Fruit fly (Drosophila melanogaster) whole organism, embryonic: Measurements from ENCODE around the gene Elp3.

Experiments used
- B-H1 ChIP-seq: fragments of 200-800 bp; sonication (Bioruptor generic); IDR thresholded peaks from 3 replicates; pipeline ENCODE4 v1.3.6; 2022; ENCODE audit warnings: missing biosample characterization, missing genetic modification characterization
- Blimp-1 ChIP-seq: fragments of 200-800 bp; sonication (Bioruptor generic); optimal IDR thresholded peaks from 3 replicates; lab custom pipeline; 2018; ENCODE audit warnings: missing biosample characterization, missing genetic modification characterization, mild to moderate bottlenecking, moderate library complexity, missing genetic modification reagents
- C15 ChIP-seq: fragments of 200-800 bp; sonication (Bioruptor generic); IDR thresholded peaks from 3 replicates; pipeline ENCODE4 v1.3.6; 2022; ENCODE audit warnings: missing biosample characterization, missing genetic modification characterization
- CG10147 ChIP-seq: fragments of 200-800 bp; sonication (Bioruptor generic); optimal IDR thresholded peaks from 2 replicates; lab custom pipeline; 2019; ENCODE audit warnings: missing biosample characterization, mild to moderate bottlenecking, missing genetic modification characterization, moderate library complexity
- CG10209 ChIP-seq: fragments of 200-800 bp; sonication (Bioruptor generic); optimal IDR thresholded peaks from 3 replicates; lab custom pipeline; 2017; ENCODE audit warnings: missing biosample characterization, mild to moderate bottlenecking, missing genetic modification characterization, missing genetic modification reagents
- CG10321 ChIP-seq: fragments of 200-800 bp; sonication (Bioruptor generic); IDR thresholded peaks from 2 replicates; pipeline ENCODE4 v1.3.6; 2022; ENCODE audit warnings: missing biosample characterization, missing genetic modification characterization
- CG10431 ChIP-seq: fragments of 200-800 bp; sonication (Bioruptor generic); optimal IDR thresholded peaks from 3 replicates; lab custom pipeline; 2018; ENCODE audit warnings: missing biosample characterization, mild to moderate bottlenecking, missing genetic modification characterization
- CG12071 ChIP-seq: fragments of 200-800 bp; sonication (Bioruptor generic); optimal IDR thresholded peaks from 3 replicates; lab custom pipeline; 2018; ENCODE audit warnings: missing biosample characterization, mild to moderate bottlenecking, missing genetic modification characterization
- CG12155 ChIP-seq: fragments of 200-800 bp; sonication (Bioruptor generic); optimal IDR thresholded peaks from 3 replicates; lab custom pipeline; 2016; ENCODE audit warnings: missing biosample characterization, missing genetic modification characterization
- CG12744 ChIP-seq: fragments of 200-800 bp; sonication (Bioruptor generic); optimal IDR thresholded peaks from 2 replicates; lab custom pipeline; 2016; ENCODE audit warnings: missing biosample characterization, missing genetic modification characterization
- CG14050 ChIP-seq: fragments of 200-800 bp; sonication (Bioruptor generic); IDR thresholded peaks from 3 replicates; pipeline ENCODE4 v1.3.6; 2022; ENCODE audit warnings: missing biosample characterization, missing genetic modification characterization
- CG17359 ChIP-seq: fragments of 200-800 bp; sonication (Bioruptor generic); optimal IDR thresholded peaks from 3 replicates; lab custom pipeline; 2018; ENCODE audit warnings: missing biosample characterization, mild to moderate bottlenecking, missing genetic modification characterization, moderate library complexity
- CG17612 ChIP-seq: fragments of 200-800 bp; sonication (Bioruptor generic); IDR thresholded peaks from 2 replicates; pipeline ENCODE4 v1.3.6; 2022; ENCODE audit warnings: missing biosample characterization, missing genetic modification characterization
- CG2202 ChIP-seq: fragments of 200-800 bp; sonication (Bioruptor generic); optimal IDR thresholded peaks from 2 replicates; lab custom pipeline; 2018; ENCODE audit warnings: missing biosample characterization, mild to moderate bottlenecking, missing genetic modification characterization
- CG30020 ChIP-seq: fragments of 200-800 bp; optimal IDR thresholded peaks from 2 replicates; lab custom pipeline; 2019; ENCODE audit warnings: missing biosample characterization, mild to moderate bottlenecking, missing genetic modification characterization, moderate library complexity
- CG33557 ChIP-seq: fragments of 200-800 bp; sonication (Bioruptor generic); optimal IDR thresholded peaks from 2 replicates; lab custom pipeline; 2019; ENCODE audit warnings: missing biosample characterization, mild to moderate bottlenecking, missing genetic modification characterization, moderate library complexity
- CG4820 ChIP-seq: fragments of 200-800 bp; sonication (Bioruptor generic); optimal IDR thresholded peaks from 3 replicates; lab custom pipeline; 2016; ENCODE audit warnings: missing biosample characterization, missing genetic modification characterization
- CG7745 ChIP-seq: fragments of 200-800 bp; sonication (Bioruptor generic); optimal IDR thresholded peaks from 2 replicates; lab custom pipeline; 2018; ENCODE audit warnings: missing biosample characterization, mild to moderate bottlenecking, missing genetic modification characterization, moderate library complexity
- CG8290 ChIP-seq, 3 experiments: fragments of 200-800 bp; sonication (Bioruptor generic); optimal IDR thresholded peaks; 2 replicates each; lab custom pipeline; 2016 to 2019; ENCODE audit warnings: missing biosample characterization in 3 of 3, missing genetic modification characterization in 3 of 3, mild to moderate bottlenecking in 2 of 3, moderate library complexity in 1 of 3
- CG9932 ChIP-seq: fragments of 200-800 bp; sonication (Bioruptor generic); IDR thresholded peaks from 2 replicates; pipeline ENCODE4 v1.3.6; 2022; ENCODE audit warnings: missing biosample characterization, missing genetic modification characterization
- Dad ChIP-seq: fragments of 200-800 bp; sonication (Bioruptor generic); optimal IDR thresholded peaks from 3 replicates; lab custom pipeline; 2016; ENCODE audit warnings: missing biosample characterization, missing genetic modification characterization
- Dip3 ChIP-seq: fragments of 200-800 bp; sonication (Bioruptor generic); optimal IDR thresholded peaks from 3 replicates; lab custom pipeline; 2016; ENCODE audit warnings: missing biosample characterization, missing genetic modification characterization
- Dll ChIP-seq: fragments of 200-800 bp; sonication (Bioruptor generic); IDR thresholded peaks from 4 replicates; pipeline ENCODE4 v1.3.6; 2022; ENCODE audit warnings: missing biosample characterization, missing genetic modification characterization; ENCODE audit not compliant: partially characterized antibody
- Drgx ChIP-seq: fragments of 200-800 bp; sonication (Bioruptor generic); IDR thresholded peaks from 2 replicates; pipeline ENCODE4 v1.3.6; 2022; ENCODE audit warnings: missing biosample characterization, missing genetic modification characterization
- Fer3 ChIP-seq: fragments of 200-800 bp; sonication (Bioruptor generic); optimal IDR thresholded peaks from 2 replicates; lab custom pipeline; 2018; ENCODE audit warnings: missing biosample characterization, mild to moderate bottlenecking, missing genetic modification characterization, moderate library complexity
- Hey ChIP-seq: fragments of 200-800 bp; sonication (Bioruptor generic); optimal IDR thresholded peaks from 3 replicates; lab custom pipeline; 2018; ENCODE audit warnings: missing biosample characterization, mild to moderate bottlenecking, missing genetic modification characterization
- Lim3 ChIP-seq: fragments of 200-800 bp; sonication (Bioruptor generic); IDR thresholded peaks from 2 replicates; pipeline ENCODE4 v1.3.6; 2022; ENCODE audit warnings: missing biosample characterization, missing genetic modification characterization
- Myb ChIP-seq: fragments of 200-800 bp; sonication (Bioruptor generic); optimal IDR thresholded peaks from 2 replicates; lab custom pipeline; 2016; ENCODE audit warnings: missing biosample characterization, missing genetic modification characterization
- NFAT ChIP-seq: fragments of 200-800 bp; sonication (Bioruptor generic); IDR thresholded peaks from 2 replicates; pipeline ENCODE4 v1.3.6; 2022; ENCODE audit warnings: missing biosample characterization, missing genetic modification characterization
- Pdp1 ChIP-seq, 2 experiments: fragments of 200-800 bp; sonication (Bioruptor generic); optimal IDR thresholded peaks; 3 replicates each; lab custom pipeline; 2016; ENCODE audit warnings: missing biosample characterization in 2 of 2, missing genetic modification characterization in 2 of 2, mild to moderate bottlenecking in 1 of 2, moderate library complexity in 1 of 2
- Poxn ChIP-seq: fragments of 200-800 bp; sonication (Bioruptor generic); IDR thresholded peaks from 2 replicates; pipeline ENCODE4 v1.3.6; 2022; ENCODE audit warnings: missing biosample characterization, missing genetic modification characterization
- Vsx1 ChIP-seq: fragments of 200-800 bp; sonication (Bioruptor generic); optimal IDR thresholded peaks from 2 replicates; lab custom pipeline; 2017; ENCODE audit warnings: missing biosample characterization, mild to moderate bottlenecking, missing genetic modification characterization, missing genetic modification reagents
- ato ChIP-seq: fragments of 200-800 bp; sonication (Bioruptor generic); IDR thresholded peaks from 2 replicates; pipeline ENCODE4 v1.3.6; 2022; ENCODE audit warnings: missing biosample characterization, missing genetic modification characterization; ENCODE audit not compliant: partially characterized antibody
- bowl ChIP-seq: fragments of 200-800 bp; sonication (Bioruptor generic); IDR thresholded peaks from 2 replicates; pipeline ENCODE4 v1.3.6; 2022; ENCODE audit warnings: missing biosample characterization, missing genetic modification characterization
- btn ChIP-seq: fragments of 200-800 bp; sonication (Bioruptor generic); optimal IDR thresholded peaks from 2 replicates; lab custom pipeline; 2016; ENCODE audit warnings: missing biosample characterization, missing genetic modification characterization
- exex ChIP-seq: fragments of 200-800 bp; sonication (Bioruptor generic); optimal IDR thresholded peaks from 4 replicates; lab custom pipeline; 2018; ENCODE audit warnings: missing biosample characterization, mild to moderate bottlenecking, missing genetic modification characterization, moderate library complexity
- fd3F ChIP-seq: fragments of 200-800 bp; sonication (Bioruptor generic); optimal IDR thresholded peaks from 2 replicates; lab custom pipeline; 2018; ENCODE audit warnings: missing biosample characterization, mild to moderate bottlenecking, missing genetic modification characterization, moderate library complexity
- lab ChIP-seq: fragments of 200-800 bp; sonication (Bioruptor generic); optimal IDR thresholded peaks from 3 replicates; lab custom pipeline; 2017; ENCODE audit warnings: missing biosample characterization, missing genetic modification characterization, mild to moderate bottlenecking, moderate library complexity, missing genetic modification reagents
- nerfin-2 ChIP-seq: fragments of 200-800 bp; sonication (Bioruptor generic); IDR thresholded peaks from 2 replicates; pipeline ENCODE4 v1.3.6; 2022; ENCODE audit warnings: missing biosample characterization, missing genetic modification characterization; ENCODE audit not compliant: partially characterized antibody
- odd ChIP-seq: fragments of 200-800 bp; sonication (Bioruptor generic); optimal IDR thresholded peaks from 2 replicates; lab custom pipeline; 2017; ENCODE audit warnings: missing biosample characterization, mild to moderate bottlenecking, missing genetic modification characterization
- org-1 ChIP-seq: fragments of 200-800 bp; sonication (Bioruptor generic); optimal IDR thresholded peaks from 2 replicates; lab custom pipeline; 2017; ENCODE audit warnings: missing biosample characterization, missing genetic modification characterization
- pan ChIP-seq, 4 experiments: fragments of >200 bp in 3 of 4; fragments of 200-800 bp in 1 of 4; sonication (Bioruptor generic) in 1 of 4; optimal IDR thresholded peaks in 3 of 4; IDR thresholded peaks in 1 of 4; 2 replicates each; pipeline versions ENCODE4 v1.3.6 to Lab custom; 2017 to 2022; ENCODE audit warnings: missing biosample characterization in 2 of 4, missing genetic modification characterization in 2 of 4, mixed read lengths in 1 of 4
- ranshi ChIP-seq: fragments of 200-800 bp; sonication (Bioruptor generic); IDR thresholded peaks from 2 replicates; pipeline ENCODE4 v1.3.6; 2022; ENCODE audit warnings: missing biosample characterization, missing genetic modification characterization
- repo ChIP-seq: fragments of 200-800 bp; sonication (Bioruptor generic); optimal IDR thresholded peaks from 2 replicates; lab custom pipeline; 2016; ENCODE audit warnings: missing biosample characterization, missing genetic modification characterization
- sd ChIP-seq: fragments of 200-800 bp; sonication (Bioruptor generic); optimal IDR thresholded peaks from 3 replicates; lab custom pipeline; 2018; ENCODE audit warnings: missing biosample characterization, mild to moderate bottlenecking, missing genetic modification characterization, moderate library complexity
- sens ChIP-seq: fragments of 200-800 bp; sonication (Bioruptor generic); peaks from one replicate; lab custom pipeline; 2016; ENCODE audit warnings: missing biosample characterization, missing genetic modification characterization
- sr ChIP-seq: fragments of 200-800 bp; sonication (Bioruptor generic); IDR thresholded peaks from 3 replicates; pipeline ENCODE4 v1.3.6; 2022; ENCODE audit warnings: missing biosample characterization, missing genetic modification characterization
- stc ChIP-seq: fragments of 200-800 bp; sonication (Bioruptor generic); IDR thresholded peaks from 2 replicates; pipeline ENCODE4 v1.3.6; 2022; ENCODE audit warnings: missing biosample characterization, missing genetic modification characterization
- twi ChIP-seq: fragments of 200-800 bp; optimal IDR thresholded peaks from 2 replicates; lab custom pipeline; 2019; ENCODE audit warnings: missing biosample characterization, mild to moderate bottlenecking, missing genetic modification characterization, moderate library complexity

Gene Elp3

dm6 chr2L:4417982-4418381 lies 26.6 kb upstream of the Elp3 start (continued):
- TF ChIP-seq CG10431 (GFP tag; lab: Kevin White, UChicago) (no peak), lab (peak; percentile 18), Lim3 (GFP tag; lab: Robert Waterston, UW) (0 out of 2 replicates have a peak, but pooled peaks have one; percentile 17), Blimp-1 (peak; percentile 11), CG10147 (GFP tag; lab: Kevin White, UChicago) (no peak), CG12071 (GFP tag; lab: Kevin White, UChicago) (no peak), CG17612 (peak; percentile 65; the same call in 1 of the 2 replicates), CG7745 (tag; lab: Kevin White, UChicago) (no peak), CG12744 (GFP tag; lab: Kevin White, UChicago) (no peak), Fer3 (tag; lab: Kevin White, UChicago) (no peak), btn (GFP tag; lab: Kevin White, UChicago) (no peak), ato (GFP tag; lab: Robert Waterston, UW) (no peak), pan (optimal IDR thresholded peaks at IDR 0.05; lab: Kevin White, UChicago) (no peak), pan (GFP tag; optimal IDR thresholded peaks at IDR 0.05 in 1 of 2, IDR thresholded peaks at IDR 0.05 in 1 of 2) (peak in 1 of 2 experiments; percentile 31), nerfin-2 (GFP tag; lab: Robert Waterston, UW) (no peak), CG9932 (0 out of 2 replicates have a peak, but pooled peaks have one; percentile 16), B-H1 (GFP tag; lab: Robert Waterston, UW) (peak; percentile 12; the same call in 1 of the 3 replicates), sr (GFP tag; lab: Robert Waterston, UW) (peak; percentile 59; the same call in 1 of the 3 replicates), Myb (no peak), odd (GFP tag; lab: Kevin White, UChicago) (no peak), Poxn (GFP tag; lab: Robert Waterston, UW) (no peak), CG8290 (GFP tag; optimal IDR thresholded peaks at IDR 0.05; lab: Kevin White, UChicago) (no peak), CG8290 (tag; optimal IDR thresholded peaks at IDR 0.05; lab: Kevin White, UChicago) (no peak), CG33557 (GFP tag; lab: Kevin White, UChicago) (no peak), Drgx (no peak), C15 (GFP tag; lab: Robert Waterston, UW) (0 out of 3 replicates have a peak, but pooled peaks have one; percentile 31), Dip3 (GFP tag; lab: Kevin White, UChicago) (no peak), CG4820 (GFP tag; lab: Kevin White, UChicago) (no peak), CG17359 (tag; lab: Kevin White, UChicago) (no peak), exex (no peak), CG10209 (GFP tag; lab: Kevin White, UChicago) (no peak), Dad (no peak), org-1 (GFP tag; lab: Kevin White, UChicago) (no peak), sens (peak; percentile 54), CG12155 (GFP tag; lab: Kevin White, UChicago) (no peak), Vsx1 (GFP tag; lab: Kevin White, UChicago) (no peak), Hey (tag; lab: Kevin White, UChicago) (no peak), CG30020 (no peak), stc (GFP tag; lab: Robert Waterston, UW) (peak; percentile 53), bowl (GFP tag; lab: Robert Waterston, UW) (no peak), twi (tag; lab: Kevin White, UChicago) (no peak), CG10321 (GFP tag; lab: Robert Waterston, UW) (0 out of 2 replicates have a peak, but pooled peaks have one; percentile 12), CG14050 (GFP tag; lab: Robert Waterston, UW) (no peak), sd (tag; lab: Kevin White, UChicago) (no peak), ranshi (GFP tag; lab: Robert Waterston, UW) (0 out of 2 replicates have a peak, but pooled peaks have one; percentile 11), NFAT (GFP tag; lab: Robert Waterston, UW) (0 out of 2 replicates have a peak, but pooled peaks have one; percentile 23), Dll (GFP tag; lab: Robert Waterston, UW) (no peak), fd3F (GFP tag; lab: Kevin White, UChicago) (no peak), repo (GFP tag; lab: Kevin White, UChicago) (no peak), Pdp1 (GFP tag; optimal IDR thresholded peaks at IDR 0.05; lab: Kevin White, UChicago) (peak in 1 of 2 experiments; percentile 10), CG2202 (tag; lab: Kevin White, UChicago) (no peak)
